Worm (Caenorhabditis elegans) whole organism, L2 larva: Measurements from ENCODE around the gene Y49F6C.8.

Experiments
- R02D3.7 ChIP-seq: fragments of 150-350 bp; optimal IDR thresholded peaks from 2 replicates; lab custom pipeline; 2014; ENCODE audit warnings: missing biosample characterization, missing genetic modification characterization
- aly-2 ChIP-seq: fragments of 150-350 bp; optimal IDR thresholded peaks from 2 replicates; lab custom pipeline; 2014; ENCODE audit warnings: missing biosample characterization, missing genetic modification characterization
- blmp-1 ChIP-seq: sonication (generic microtip); optimal IDR thresholded peaks from 2 replicates; lab custom pipeline; 2017; ENCODE audit warnings: missing genetic modification characterization, mild to moderate bottlenecking, missing compliant biosample characterization, antibody characterized with exemption, moderate library complexity; ENCODE audit not compliant: insufficient read depth
- mab-5 ChIP-seq: fragments of 150-350 bp; optimal IDR thresholded peaks from 2 replicates; lab custom pipeline; 2014; ENCODE audit warnings: missing biosample characterization, missing genetic modification characterization
- nhr-11 ChIP-seq: fragments of 150-350 bp; optimal IDR thresholded peaks from 2 replicates; lab custom pipeline; 2014; ENCODE audit warnings: missing biosample characterization, missing genetic modification characterization
- snpc-4 ChIP-seq: fragments of 150-350 bp; optimal IDR thresholded peaks from 2 replicates; lab custom pipeline; 2014; ENCODE audit warnings: missing biosample characterization, missing genetic modification characterization
- unc-55 ChIP-seq: fragments of 150-350 bp; sonication (generic microtip); optimal IDR thresholded peaks from 3 replicates; lab custom pipeline; 2014; ENCODE audit warnings: missing biosample characterization, missing genetic modification reagents, missing genetic modification characterization
- unc-62 ChIP-seq: fragments of 150-350 bp; optimal IDR thresholded peaks from 2 replicates; lab custom pipeline; 2014; ENCODE audit warnings: missing biosample characterization, missing genetic modification reagents, missing genetic modification characterization

DNA sequence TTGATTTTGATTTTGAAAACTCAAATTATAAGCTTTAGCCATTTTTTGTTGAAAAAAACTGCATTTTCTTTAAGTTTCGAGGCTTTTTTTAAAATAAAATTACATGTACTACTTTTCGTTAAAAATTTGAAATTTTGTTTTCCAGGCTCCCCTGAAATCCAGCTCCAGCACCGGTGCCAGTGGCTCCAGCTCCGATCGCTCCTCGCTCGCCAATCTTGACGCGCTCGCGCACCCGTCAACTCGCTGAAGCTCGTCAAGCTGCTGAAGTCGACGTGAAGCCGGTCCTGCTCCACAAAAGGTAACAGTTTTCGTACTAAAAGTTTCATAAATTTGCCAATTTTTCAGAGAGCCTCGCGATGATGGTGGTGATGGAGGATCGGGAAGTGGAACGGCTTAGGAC is 29.1 kb downstream of the Y49F6C.8 start:
- TF ChIP-seq R02D3.7 (tag; lab: Kevin White, UChicago), result no peak
- no peak for TF ChIP-seq mab-5
- TF ChIP-seq blmp-1 (tag; lab: Kevin White, UChicago), result no peak
- no peak for TF ChIP-seq snpc-4
- no peak for TF ChIP-seq nhr-11 (tag; lab: Kevin White, UChicago)
- TF ChIP-seq aly-2, result no peak
- no peak for TF ChIP-seq unc-62 (GFP tag; lab: Kevin White, UChicago)
- no peak for TF ChIP-seq unc-55 (GFP tag; lab: Kevin White, UChicago)
